Worm (Caenorhabditis elegans) whole organism, midembryonic: ENCODE results near the gene enol-1.

Experiments used
- cog-1 ChIP-seq: sonication (generic microtip); optimal IDR thresholded peaks from 2 replicates; lab custom pipeline; 2016; ENCODE audit warnings: missing genetic modification characterization, missing compliant biosample characterization
- flt-1 ChIP-seq: fragments of 200-800 bp; sonication (Bioruptor generic); IDR thresholded peaks from 2 replicates; pipeline ENCODE4 v1.3.6; 2022; ENCODE audit warnings: missing genetic modification characterization, missing compliant biosample characterization
- klf-2 ChIP-seq: fragments of 200-800 bp; sonication (Bioruptor generic); conservative IDR thresholded peaks from 2 replicates; pipeline ENCODE4 v1.3.6; 2022; ENCODE audit warnings: missing genetic modification reagents, missing genetic modification characterization, missing compliant biosample characterization
- med-1 ChIP-seq: sonication (generic microtip); optimal IDR thresholded peaks from 2 replicates; lab custom pipeline; 2017; ENCODE audit warnings: missing genetic modification characterization, mild to moderate bottlenecking, missing compliant biosample characterization, antibody characterized with exemption, missing genetic modification reagents; ENCODE audit not compliant: insufficient read depth
- ref-1 ChIP-seq: fragments of 200-800 bp; sonication (Bioruptor generic); conservative IDR thresholded peaks from 2 replicates; pipeline ENCODE4 v1.3.6; 2022; ENCODE audit warnings: missing genetic modification reagents, missing genetic modification characterization, missing compliant biosample characterization
- tab-1 ChIP-seq: fragments of 200-800 bp; sonication (Bioruptor generic); IDR thresholded peaks from 2 replicates; pipeline ENCODE4 v1.3.6; 2022; ENCODE audit warnings: missing genetic modification characterization, missing compliant biosample characterization
- ztf-23 ChIP-seq: fragments of 200-800 bp; sonication (Bioruptor generic); IDR thresholded peaks from 2 replicates; pipeline ENCODE4 v1.3.6; 2022; ENCODE audit warnings: missing genetic modification reagents, missing genetic modification characterization, missing compliant biosample characterization

ce11 chrII:8883559-8883958 is 47.2 kb upstream of the enol-1 start, which contains the start of gene rha-1:
- no peak for TF ChIP-seq flt-1 (GFP tag; lab: Robert Waterston, UW)
- no peak for TF ChIP-seq cog-1
- TF ChIP-seq klf-2 (GFP tag; lab: Robert Waterston, UW): no peak
- no peak for TF ChIP-seq ztf-23 (GFP tag; lab: Robert Waterston, UW)
- no peak for TF ChIP-seq med-1 (GFP tag; lab: Kevin White, UChicago)
- TF ChIP-seq tab-1: no peak
- TF ChIP-seq ref-1 (GFP tag; lab: Robert Waterston, UW): no peak
